Fruit fly (Drosophila melanogaster): Measurements from ENCODE around the gene Mst84Da.

Mst84Da gene

DNA sequence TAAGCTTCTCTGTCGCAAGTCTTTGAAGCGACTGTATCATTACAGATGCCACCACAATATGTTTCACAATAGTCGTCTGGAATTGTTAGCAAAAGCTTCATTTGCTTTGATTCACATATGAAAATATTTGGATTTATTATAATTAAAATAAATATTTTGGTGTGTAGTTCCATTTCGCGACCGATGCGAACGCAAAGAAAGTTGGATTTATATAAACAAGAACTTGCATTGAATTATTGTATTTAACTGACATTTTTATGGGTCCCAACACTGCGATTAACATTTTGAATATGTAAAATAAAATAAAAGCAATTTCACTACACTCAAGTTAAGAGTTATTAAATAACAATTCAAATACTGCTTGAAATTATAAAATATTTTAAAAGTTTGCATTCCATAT, 3.6 kb downstream of the Mst84Da start, which contains the start of gene MstProx:
MstProx (minus strand) TSS at position 101 of the 400 bp plus-strand sequence.
- no peak for TF ChIP-seq usp (GFP tag; optimal IDR thresholded peaks at IDR 0.05)
- TF ChIP-seq EcR (GFP tag; optimal IDR thresholded peaks at IDR 0.05), result no peak
- TF ChIP-seq CG8478 (optimal IDR thresholded peaks at IDR 0.05), result no peak
- TF ChIP-seq Dll (optimal IDR thresholded peaks at IDR 0.05), result no peak
- no peak for TF ChIP-seq psq (optimal IDR thresholded peaks at IDR 0.05)

DNA sequence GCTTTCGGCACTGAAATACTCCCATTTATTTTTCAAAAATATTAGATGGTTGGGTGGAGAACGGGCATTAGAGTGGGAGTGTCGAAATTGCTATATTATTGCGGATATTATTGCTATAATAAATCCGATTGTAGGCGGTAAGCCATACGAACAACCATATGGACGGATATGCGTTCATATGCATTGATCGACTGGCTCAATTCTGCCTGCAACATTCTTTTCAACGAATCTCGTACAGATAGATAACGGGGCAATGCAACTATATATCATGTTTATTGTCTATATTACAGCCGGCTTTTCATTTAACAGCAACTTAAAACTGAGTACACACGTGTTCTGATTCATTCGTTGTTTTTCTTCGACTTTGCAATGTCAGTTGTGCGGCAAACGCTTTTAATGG, 25.5 kb downstream of the Mst84Da start, which contains the start of gene CG42650:
CG42650 (plus strand) TSS at position 301 of the 400 bp plus-strand sequence.
- no peak for TF ChIP-seq Dll (optimal IDR thresholded peaks at IDR 0.05)
- no peak for TF ChIP-seq psq (optimal IDR thresholded peaks at IDR 0.05)
- no peak for TF ChIP-seq pan (optimal IDR thresholded peaks at IDR 0.05)
- no peak for TF ChIP-seq usp (GFP tag; optimal IDR thresholded peaks at IDR 0.05)
- TF ChIP-seq CG8478 (optimal IDR thresholded peaks at IDR 0.05), result no peak
- TF ChIP-seq EcR (GFP tag; optimal IDR thresholded peaks at IDR 0.05), result no peak

DNA sequence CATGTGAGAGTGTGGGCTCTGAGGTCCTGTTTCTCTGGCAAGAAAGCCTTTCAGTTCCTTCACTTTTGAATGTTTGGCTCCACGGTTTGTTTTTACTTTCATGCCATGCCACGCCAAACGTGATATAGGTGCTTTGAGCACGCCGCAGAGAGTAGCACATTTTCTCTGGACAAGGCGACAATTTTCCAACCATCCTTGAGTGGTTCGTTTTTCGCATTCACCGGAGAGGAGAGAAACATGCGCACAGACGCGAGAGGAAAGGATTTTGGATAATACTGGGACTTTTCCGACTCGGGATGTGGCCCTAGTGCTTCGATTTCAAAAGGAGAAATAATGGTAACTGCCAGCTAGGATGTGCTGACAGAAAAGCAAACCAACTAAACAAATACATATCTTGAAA, 28.4 kb downstream of the Mst84Da start:
- TF ChIP-seq EcR (GFP tag; optimal IDR thresholded peaks at IDR 0.05), result no peak
- no peak for TF ChIP-seq psq (optimal IDR thresholded peaks at IDR 0.05)
- no peak for TF ChIP-seq CG8478 (optimal IDR thresholded peaks at IDR 0.05)
- TF ChIP-seq usp (GFP tag; optimal IDR thresholded peaks at IDR 0.05), result no peak
- no peak for TF ChIP-seq pan (optimal IDR thresholded peaks at IDR 0.05)
- no peak for TF ChIP-seq Dll (optimal IDR thresholded peaks at IDR 0.05)

DNA sequence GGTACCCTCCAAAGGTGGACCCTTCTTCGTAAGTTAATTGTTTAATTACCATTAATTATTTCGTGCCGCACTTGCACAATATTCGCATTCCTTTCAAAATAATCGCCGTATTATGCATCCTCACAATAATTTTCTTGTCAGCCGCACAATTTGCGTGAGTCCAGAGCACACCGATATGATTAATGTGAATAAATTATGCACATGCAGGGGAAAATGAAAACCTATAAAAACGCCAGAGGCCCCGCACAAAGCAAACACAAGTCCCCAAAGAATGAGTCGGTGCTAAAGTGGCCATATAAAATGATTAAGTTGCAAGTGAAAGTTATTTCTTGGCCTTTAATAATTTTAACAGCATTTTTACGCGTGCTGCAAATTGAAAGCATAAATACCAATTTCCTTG, 40.9 kb downstream of the Mst84Da start, which contains the start of gene Ir84a:
Ir84a (plus strand) TSS at position 301 of the 400 bp plus-strand sequence.
- no peak for TF ChIP-seq psq (optimal IDR thresholded peaks at IDR 0.05)

All from whole organism.